Fruit fly (Drosophila melanogaster): Measurements from ENCODE around the gene S.

- TF ChIP-seq pan (optimal IDR thresholded peaks at IDR 0.05): no peak
- no peak for TF ChIP-seq usp (GFP tag; optimal IDR thresholded peaks at IDR 0.05)
- TF ChIP-seq Dll (optimal IDR thresholded peaks at IDR 0.05): no peak
- TF ChIP-seq psq (optimal IDR thresholded peaks at IDR 0.05): no peak
- no peak for TF ChIP-seq CG8478 (optimal IDR thresholded peaks at IDR 0.05)
Observed at dm6 chr2L:1026797-1027196, 50.8 kb downstream of the S start, which contains the start of gene CG4375.
